Fruit fly (Drosophila melanogaster) whole organism, pupa: ENCODE data around the gene Ir31a.
A peak's percentile ranks its signal among the peaks of the same experiment; 100 is the strongest.

Experiments used
- CG10348 ChIP-seq: fragments of 200-800 bp; sonication (Bioruptor generic); IDR thresholded peaks from 2 replicates; pipeline ENCODE4 v1.3.6; 2022; ENCODE audit warnings: missing biosample characterization, missing genetic modification characterization
- CG12605 ChIP-seq: fragments of 200-800 bp; sonication (Bioruptor generic); IDR thresholded peaks from 2 replicates; pipeline ENCODE4 v1.3.6; 2022; ENCODE audit warnings: missing biosample characterization, missing genetic modification characterization
- CG13204 ChIP-seq: fragments of 200-800 bp; sonication (Bioruptor generic); optimal IDR thresholded peaks from 2 replicates; lab custom pipeline; 2018; ENCODE audit warnings: missing biosample characterization, mild to moderate bottlenecking, missing genetic modification characterization, moderate library complexity
- CG14655 ChIP-seq: fragments of 200-800 bp; sonication (Bioruptor generic); optimal IDR thresholded peaks from 3 replicates; lab custom pipeline; 2017; ENCODE audit warnings: mild to moderate bottlenecking, missing biosample characterization, missing genetic modification reagents, missing genetic modification characterization
- CG15710 ChIP-seq: fragments of 200-800 bp; sonication (Bioruptor generic); optimal IDR thresholded peaks from 2 replicates; lab custom pipeline; 2018; ENCODE audit warnings: missing biosample characterization, mild to moderate bottlenecking, missing genetic modification characterization, moderate library complexity
- CG17806 ChIP-seq: fragments of 200-800 bp; sonication (Bioruptor generic); optimal IDR thresholded peaks from 2 replicates; lab custom pipeline; 2018; ENCODE audit warnings: missing biosample characterization, mild to moderate bottlenecking, missing genetic modification characterization, moderate library complexity
- CG32121 ChIP-seq: fragments of 200-800 bp; sonication (Bioruptor generic); IDR thresholded peaks from 2 replicates; pipeline ENCODE4 v1.3.6; 2022; ENCODE audit warnings: missing biosample characterization, missing genetic modification characterization
- CG34367 ChIP-seq: fragments of 200-800 bp; sonication (Bioruptor generic); optimal IDR thresholded peaks from 2 replicates; lab custom pipeline; 2018; ENCODE audit warnings: missing biosample characterization, mild to moderate bottlenecking, missing genetic modification characterization
- CG4496 ChIP-seq: fragments of 200-800 bp; sonication (Bioruptor generic); IDR thresholded peaks from 3 replicates; pipeline ENCODE4 v1.3.6; 2022; ENCODE audit warnings: missing biosample characterization, missing genetic modification characterization
- CG8159 ChIP-seq: fragments of 200-800 bp; sonication (Bioruptor generic); optimal IDR thresholded peaks from 3 replicates; lab custom pipeline; 2018; ENCODE audit warnings: missing biosample characterization, mild to moderate bottlenecking, missing genetic modification characterization, moderate library complexity
- CG8301 ChIP-seq: fragments of 200-800 bp; sonication (Bioruptor generic); optimal IDR thresholded peaks from 2 replicates; lab custom pipeline; 2018; ENCODE audit warnings: missing biosample characterization, mild to moderate bottlenecking, missing genetic modification characterization
- CG9948 ChIP-seq: fragments of 200-800 bp; sonication (Bioruptor generic); optimal IDR thresholded peaks from 2 replicates; lab custom pipeline; 2018; ENCODE audit warnings: missing biosample characterization, mild to moderate bottlenecking, missing genetic modification characterization, moderate library complexity
- D1 ChIP-seq: fragments of 200-800 bp; sonication (Bioruptor generic); optimal IDR thresholded peaks from 2 replicates; lab custom pipeline; 2018; ENCODE audit warnings: missing biosample characterization, mild to moderate bottlenecking, missing genetic modification characterization, moderate library complexity
- EcR ChIP-seq: fragments of 200-800 bp; sonication (Bioruptor generic); optimal IDR thresholded peaks from 3 replicates; lab custom pipeline; 2019; ENCODE audit warnings: missing biosample characterization, missing genetic modification characterization, mild to moderate bottlenecking, moderate library complexity, missing genetic modification reagents
- Ets98B ChIP-seq: fragments of 200-800 bp; sonication (Bioruptor generic); IDR thresholded peaks from 2 replicates; pipeline ENCODE4 v1.3.6; 2022; ENCODE audit warnings: missing biosample characterization, missing genetic modification characterization
- Pif1A ChIP-seq: fragments of 200-800 bp; sonication (Bioruptor generic); optimal IDR thresholded peaks from 3 replicates; lab custom pipeline; 2016; ENCODE audit warnings: missing biosample characterization, missing genetic modification characterization
- Pif1B ChIP-seq: fragments of 200-800 bp; sonication (Bioruptor generic); optimal IDR thresholded peaks from 3 replicates; lab custom pipeline; 2016; ENCODE audit warnings: missing biosample characterization, missing genetic modification characterization
- Snoo ChIP-seq: fragments of 200-800 bp; sonication (Bioruptor generic); optimal IDR thresholded peaks from 3 replicates; lab custom pipeline; 2017; ENCODE audit warnings: missing biosample characterization, mild to moderate bottlenecking, missing genetic modification characterization, inconsistent platforms
- fd96Ca ChIP-seq: fragments of 200-800 bp; sonication (Bioruptor generic); IDR thresholded peaks from 3 replicates; pipeline ENCODE4 v1.3.6; 2022; ENCODE audit warnings: missing biosample characterization, missing genetic modification characterization
- gl ChIP-seq: fragments of 200-800 bp; sonication (Bioruptor generic); optimal IDR thresholded peaks from 2 replicates; lab custom pipeline; 2018; ENCODE audit warnings: missing biosample characterization, mild to moderate bottlenecking, missing genetic modification characterization
- rn ChIP-seq: fragments of 200-800 bp; sonication (Bioruptor generic); IDR thresholded peaks from 2 replicates; pipeline ENCODE4 v1.3.6; 2022; ENCODE audit warnings: missing biosample characterization, missing genetic modification characterization

Ir31a gene

DNA sequence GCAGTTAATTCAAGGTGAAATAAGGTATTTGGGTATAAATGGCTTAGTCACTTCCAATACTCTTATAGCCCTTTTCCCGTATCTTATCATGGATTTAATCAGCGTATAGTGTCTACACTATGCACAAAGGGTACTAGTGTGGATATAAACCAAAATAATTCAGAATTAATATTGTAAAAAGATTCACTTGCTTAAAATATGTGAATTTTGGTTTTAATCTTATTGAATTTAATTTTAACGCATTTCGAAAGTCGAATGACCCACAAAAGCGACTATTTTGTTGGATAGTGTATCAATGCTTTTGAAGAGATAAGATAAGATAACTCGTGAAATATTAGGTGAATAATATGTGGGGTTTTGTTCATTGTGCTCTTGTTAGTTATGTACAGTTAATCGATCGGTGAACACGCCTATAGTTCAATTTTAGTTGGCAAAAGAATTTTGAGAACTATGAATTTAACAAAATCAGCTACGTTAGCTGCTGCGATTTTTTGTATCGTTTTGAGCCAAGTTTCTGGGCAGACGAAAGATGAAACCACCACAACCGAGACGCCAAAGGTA, 23.4 kb upstream of the Ir31a start, which contains the start of gene CG5096:
CG5096 (plus strand) TSS at position 374 of the 561 bp plus-strand sequence.
- TF ChIP-seq CG32121 (peak; percentile 41; the same call in 1 of the 2 replicates), CG12605 (GFP tag; lab: Robert Waterston, UW) (no peak), CG9948 (tag; lab: Kevin White, UChicago) (peak; percentile 32), CG34367 (tag; lab: Kevin White, UChicago) (peak; percentile 3), rn (GFP tag; lab: Robert Waterston, UW) (no peak), fd96Ca (GFP tag; lab: Robert Waterston, UW) (no peak), EcR (no peak), CG17806 (tag; lab: Kevin White, UChicago) (peak; percentile 60), Pif1B (GFP tag; lab: Kevin White, UChicago) (no peak), Snoo (tag; lab: Kevin White, UChicago) (peak; percentile 54), gl (no peak), Ets98B (GFP tag; lab: Robert Waterston, UW) (peak; percentile 37), CG4496 (peak; percentile 72), CG15710 (tag; lab: Kevin White, UChicago) (peak; percentile 53), CG10348 (GFP tag; lab: Robert Waterston, UW) (no peak)

DNA sequence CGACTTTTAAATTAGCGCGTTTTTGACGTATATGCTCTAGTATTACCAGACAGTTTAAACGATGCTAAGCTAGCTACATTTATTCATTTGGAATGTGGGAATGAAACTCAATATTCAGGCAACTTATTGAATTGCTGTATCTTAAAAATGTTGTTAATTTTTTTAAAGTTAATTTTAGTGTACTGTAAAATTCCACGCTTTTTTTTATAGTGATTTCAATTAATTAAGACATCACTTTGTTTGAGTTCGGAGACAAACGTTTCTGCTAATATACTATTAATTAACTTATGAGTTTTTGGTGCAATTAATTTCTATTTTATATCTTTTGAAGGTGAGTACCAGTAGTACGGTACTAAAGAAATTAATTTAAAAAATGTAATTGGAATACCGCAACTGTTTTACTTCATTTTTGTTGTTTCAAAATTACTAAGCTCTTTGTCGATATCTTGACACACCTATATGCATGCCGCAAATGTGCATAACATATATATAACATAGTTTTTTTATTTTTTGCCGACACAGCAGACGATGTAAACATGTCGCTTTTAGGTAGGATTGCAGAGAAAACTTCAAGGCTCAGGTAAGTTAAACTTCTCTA, 19.1 kb upstream of the Ir31a start, which contains the start of the genes Cdk1 and mRpS7:
Cdk1 (minus strand) TSS at position 55 of the 598 bp plus-strand sequence.
mRpS7 (plus strand) TSS at position 455 of the 598 bp plus-strand sequence.
- TF ChIP-seq CG9948 (tag; lab: Kevin White, UChicago) (peak; percentile 71), CG13204 (GFP tag; lab: Kevin White, UChicago) (no peak), D1 (no peak), CG34367 (tag; lab: Kevin White, UChicago) (peak; percentile 43), CG12605 (GFP tag; lab: Robert Waterston, UW) (no peak; the same call in 1 of the 2 replicates), CG4496 (peak; percentile 70; the same call in 2 of the 3 replicates), fd96Ca (GFP tag; lab: Robert Waterston, UW) (no peak), CG15710 (tag; lab: Kevin White, UChicago) (peak; percentile 61), Snoo (tag; lab: Kevin White, UChicago) (peak; percentile 62), gl (no peak), CG8159 (tag; lab: Kevin White, UChicago) (peak; percentile 73), CG32121 (peak; percentile 45; the same call in 1 of the 2 replicates), CG10348 (GFP tag; lab: Robert Waterston, UW) (no peak), rn (GFP tag; lab: Robert Waterston, UW) (no peak), Pif1B (GFP tag; lab: Kevin White, UChicago) (no peak), CG17806 (tag; lab: Kevin White, UChicago) (peak; percentile 66), EcR (no peak), CG14655 (GFP tag; lab: Kevin White, UChicago) (no peak), Ets98B (GFP tag; lab: Robert Waterston, UW) (peak; percentile 46), CG8301 (tag; lab: Kevin White, UChicago) (peak; percentile 55), Pif1A (GFP tag; lab: Kevin White, UChicago) (peak; percentile 39)

dm6 chr2L:10386824-10387223, 18.5 kb upstream of the Ir31a start:
- TF ChIP-seq CG32121 (no peak), CG13204 (GFP tag; lab: Kevin White, UChicago) (no peak), fd96Ca (GFP tag; lab: Robert Waterston, UW) (no peak), EcR (no peak), CG17806 (tag; lab: Kevin White, UChicago) (no peak), CG4496 (no peak), CG15710 (tag; lab: Kevin White, UChicago) (no peak)

DNA sequence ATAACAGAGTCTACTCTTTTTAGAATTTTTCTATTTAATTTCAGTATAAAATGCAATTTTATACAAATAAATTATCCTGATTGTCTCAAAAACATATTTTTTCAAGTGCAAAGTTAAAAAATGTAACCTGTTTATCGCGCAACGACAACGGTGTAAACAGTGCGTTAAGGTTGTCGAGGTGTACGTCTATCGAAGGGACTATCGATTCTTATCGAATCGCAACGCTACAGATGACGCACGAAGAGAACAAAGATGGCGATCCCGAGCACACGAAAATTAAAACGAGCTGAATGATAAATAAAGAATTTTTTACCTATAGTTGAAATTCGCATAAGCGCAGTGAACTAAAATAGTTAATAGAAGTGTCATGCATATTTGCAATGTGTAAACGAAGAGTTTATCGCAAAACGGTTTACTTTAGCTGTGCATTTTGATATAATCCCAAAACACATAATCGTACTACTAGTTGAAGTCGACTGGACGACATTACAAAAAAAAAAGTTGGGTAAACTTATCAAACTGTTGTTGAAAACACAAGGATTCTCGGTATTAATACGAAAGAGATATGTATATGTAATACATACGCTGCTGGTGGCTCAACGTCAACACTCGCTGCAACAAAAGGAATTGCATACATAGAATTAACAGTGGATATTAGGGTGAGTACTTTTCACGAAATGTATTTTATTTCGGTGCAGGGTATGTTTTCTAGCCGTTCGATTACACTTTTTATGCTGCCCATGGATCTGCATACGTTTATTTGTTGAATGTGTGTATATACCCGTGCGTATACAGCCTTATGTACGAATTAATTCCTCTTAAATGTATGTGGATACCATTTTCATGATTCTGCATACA, 17.3 kb upstream of the Ir31a start, which contains the start of gene da:
da (plus strand) TSS at position 237 of the 858 bp plus-strand sequence.
- peak; percentile 72 for TF ChIP-seq D1
- TF ChIP-seq CG8159 (tag; lab: Kevin White, UChicago), result peak; percentile 31
- no peak for TF ChIP-seq EcR
- peak; percentile 41 for TF ChIP-seq Snoo (tag; lab: Kevin White, UChicago)
- TF ChIP-seq CG4496, result peak; percentile 65; the same call in 2 of the 3 replicates
- peak; percentile 67 for TF ChIP-seq Ets98B (GFP tag; lab: Robert Waterston, UW)
- TF ChIP-seq Pif1A (GFP tag; lab: Kevin White, UChicago), result peak; percentile 45
- no peak for TF ChIP-seq Pif1B (GFP tag; lab: Kevin White, UChicago)
- peak; percentile 31 for TF ChIP-seq CG17806 (tag; lab: Kevin White, UChicago)
- peak; percentile 61; the same call in 1 of the 2 replicates for TF ChIP-seq CG32121
- TF ChIP-seq CG8301 (tag; lab: Kevin White, UChicago), result peak; percentile 16
- peak; percentile 17 for TF ChIP-seq CG34367 (tag; lab: Kevin White, UChicago)
- TF ChIP-seq gl, result no peak
- no peak for TF ChIP-seq CG14655 (GFP tag; lab: Kevin White, UChicago)
- peak; percentile 28 for TF ChIP-seq CG12605 (GFP tag; lab: Robert Waterston, UW)
- TF ChIP-seq CG9948 (tag; lab: Kevin White, UChicago), result peak; percentile 32
- no peak for TF ChIP-seq CG10348 (GFP tag; lab: Robert Waterston, UW)
- TF ChIP-seq CG15710 (tag; lab: Kevin White, UChicago), result peak; percentile 39
- TF ChIP-seq CG13204 (GFP tag; lab: Kevin White, UChicago), result no peak
- no peak for TF ChIP-seq fd96Ca (GFP tag; lab: Robert Waterston, UW)
- no peak for TF ChIP-seq rn (GFP tag; lab: Robert Waterston, UW)
